Worm (Caenorhabditis elegans) whole organism, L4 larva: ENCODE measurements around the gene C33D9.6.

ENCODE experiments used
- F44E2.7 ChIP-seq: fragments of 200-800 bp; sonication (Bioruptor generic); IDR thresholded peaks from 2 replicates; pipeline ENCODE4 v2.1.2; 2022; ENCODE audit warnings: missing genetic modification characterization, missing compliant biosample characterization
- ceh-82 ChIP-seq: sonication (generic microtip); optimal IDR thresholded peaks from 2 replicates; lab custom pipeline; 2017; ENCODE audit warnings: missing biosample characterization, missing genetic modification characterization
- ces-1 ChIP-seq: fragments of 150-350 bp; sonication (generic microtip); optimal IDR thresholded peaks from 4 replicates; lab custom pipeline; 2014; ENCODE audit warnings: missing biosample characterization, missing genetic modification reagents, missing genetic modification characterization
- daf-16 ChIP-seq, 3 experiments: sonication (generic microtip); optimal IDR thresholded peaks; 2 replicates each; lab custom pipeline; 2016 to 2017; ENCODE audit warnings: missing genetic modification characterization in 3 of 3, missing genetic modification reagents in 3 of 3, mild to moderate bottlenecking in 2 of 3, missing compliant biosample characterization in 2 of 3, missing biosample characterization in 1 of 3, moderate library complexity in 1 of 3
- lin-13 ChIP-seq: fragments of 150-350 bp; optimal IDR thresholded peaks from 2 replicates; lab custom pipeline; 2014; ENCODE audit warnings: missing biosample characterization, missing genetic modification reagents, missing genetic modification characterization
- lir-3 ChIP-seq: sonication (generic microtip); optimal IDR thresholded peaks from 2 replicates; lab custom pipeline; 2016; ENCODE audit warnings: mild to moderate bottlenecking, missing genetic modification characterization, missing compliant biosample characterization
- mdl-1 ChIP-seq, 2 experiments: fragments of 150-350 bp in 1 of 2; sonication (generic microtip) in 1 of 2; optimal IDR thresholded peaks; 2 replicates each; lab custom pipeline; 2014 to 2017; ENCODE audit warnings: missing biosample characterization in 2 of 2, missing genetic modification characterization in 2 of 2
- nhr-42 ChIP-seq: fragments of 200-800 bp; sonication (Bioruptor generic); IDR thresholded peaks from 2 replicates; pipeline ENCODE4 v1.3.6; 2022; ENCODE audit warnings: missing genetic modification characterization, missing compliant biosample characterization
- nhr-48 ChIP-seq: sonication (generic microtip); optimal IDR thresholded peaks from 2 replicates; lab custom pipeline; 2016; ENCODE audit warnings: mild to moderate bottlenecking, missing genetic modification characterization, missing compliant biosample characterization
- zag-1 ChIP-seq: fragments of 150-350 bp; optimal IDR thresholded peaks from 2 replicates; lab custom pipeline; 2014; ENCODE audit warnings: missing biosample characterization, missing genetic modification characterization

DNA sequence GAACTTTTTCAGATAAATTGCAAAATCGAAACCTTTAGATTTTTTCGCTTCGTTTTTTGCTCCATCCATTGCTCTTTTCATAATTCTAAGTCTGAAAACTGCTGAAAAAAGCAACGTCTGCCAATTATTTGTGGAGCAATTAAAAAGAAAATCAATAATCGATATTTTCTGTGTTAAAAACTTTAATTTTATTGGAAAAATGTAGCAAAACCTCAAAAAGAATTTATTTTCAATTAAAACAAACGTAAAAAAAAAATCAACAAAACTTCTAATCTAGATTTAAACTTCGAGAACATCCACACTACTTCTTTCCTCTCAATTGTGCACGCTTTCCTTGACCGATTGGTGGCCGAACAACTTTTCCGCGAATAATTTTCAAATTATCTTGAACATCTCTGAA is 38.7 kb downstream of the C33D9.6 start, which contains the start of gene F21D5.5:
- TF ChIP-seq mdl-1 (tag; optimal IDR thresholded peaks at IDR 0.05; lab: Kevin White, UChicago) (no peak), zag-1 (tag; lab: Kevin White, UChicago) (no peak), daf-16 (GFP tag; optimal IDR thresholded peaks at IDR 0.05; lab: Kevin White, UChicago) (no peak), daf-16 (tag; optimal IDR thresholded peaks at IDR 0.05; lab: Kevin White, UChicago) (no peak), lir-3 (tag; lab: Kevin White, UChicago) (no peak), nhr-42 (GFP tag; lab: Robert Waterston, UW) (no peak), F44E2.7 (GFP tag; lab: Robert Waterston, UW) (no peak), ceh-82 (tag; lab: Kevin White, UChicago) (no peak), nhr-48 (no peak), lin-13 (GFP tag; lab: Kevin White, UChicago) (no peak), ces-1 (no peak)
